Worm (Caenorhabditis elegans) whole organism, young adult: ENCODE measurements around the gene fbxa-96.

ENCODE experiments used
- C06A6.2 ChIP-seq: fragments of 200-800 bp; sonication (Bioruptor generic); conservative IDR thresholded peaks from 2 replicates; pipeline ENCODE4 v1.3.6; 2022; ENCODE audit warnings: missing genetic modification characterization, missing compliant biosample characterization
- F22D6.2 ChIP-seq: sonication (generic microtip); optimal IDR thresholded peaks from 2 replicates; lab custom pipeline; 2016; ENCODE audit warnings: mild to moderate bottlenecking, missing genetic modification characterization, missing compliant biosample characterization
- F49E8.2 ChIP-seq: sonication (generic microtip); optimal IDR thresholded peaks from 3 replicates; lab custom pipeline; 2017; ENCODE audit warnings: missing genetic modification characterization, mild to moderate bottlenecking, missing compliant biosample characterization, antibody characterized with exemption, moderate library complexity; ENCODE audit not compliant: insufficient read depth
- T26A5.8 ChIP-seq: sonication (generic microtip); optimal IDR thresholded peaks from 2 replicates; lab custom pipeline; 2016; ENCODE audit warnings: missing genetic modification characterization, missing compliant biosample characterization
- Y67H2A.10 ChIP-seq: fragments of 200-800 bp; sonication (Bioruptor generic); conservative IDR thresholded peaks from 2 replicates; pipeline ENCODE4 v1.3.6; 2022; ENCODE audit warnings: missing genetic modification reagents, missing genetic modification characterization, missing compliant biosample characterization
- ama-1 ChIP-seq, 3 experiments: fragments of 150-350 bp in 1 of 3; sonication (generic microtip) in 2 of 3; optimal IDR thresholded peaks; 2 replicates each; lab custom pipeline; 2014 to 2018; ENCODE audit warnings: missing biosample characterization in 2 of 3, missing genetic modification characterization in 2 of 3, missing genetic modification reagents in 2 of 3
- attf-3 ChIP-seq: fragments of 200-800 bp; sonication (Bioruptor generic); conservative IDR thresholded peaks from 2 replicates; pipeline ENCODE4 v1.3.6; 2022; ENCODE audit warnings: missing genetic modification reagents, missing genetic modification characterization, missing compliant biosample characterization
- ceh-91 ChIP-seq: fragments of 200-800 bp; sonication (Bioruptor generic); IDR thresholded peaks from 2 replicates; pipeline ENCODE4 v1.3.6; 2022; ENCODE audit warnings: missing genetic modification reagents, missing genetic modification characterization, missing compliant biosample characterization
- lin-26 ChIP-seq: fragments of 200-800 bp; sonication (Bioruptor generic); IDR thresholded peaks from 2 replicates; pipeline ENCODE4 v1.3.6; 2022; ENCODE audit warnings: missing genetic modification reagents, missing genetic modification characterization, missing compliant biosample characterization
- pha-4 ChIP-seq: fragments of 150-350 bp; sonication (generic microtip); optimal IDR thresholded peaks from 2 replicates; lab custom pipeline; 2014; ENCODE audit warnings: missing biosample characterization, missing genetic modification reagents, missing genetic modification characterization
- sdz-38 ChIP-seq: sonication (generic microtip); optimal IDR thresholded peaks from 2 replicates; lab custom pipeline; 2016; ENCODE audit warnings: missing genotype, missing genetic modification characterization, missing compliant biosample characterization
- snpc-4 ChIP-seq, 5 experiments: fragments of 150-350 bp in 1 of 5; sonication (generic microtip) in 4 of 5; optimal IDR thresholded peaks; 2 replicates each; lab custom pipeline; 2014 to 2018; ENCODE audit warnings: missing genetic modification characterization in 5 of 5, missing biosample characterization in 3 of 5, antibody characterized with exemption in 2 of 5, mild to moderate bottlenecking in 2 of 5, missing compliant biosample characterization in 2 of 5, missing genotype in 2 of 5, moderate library complexity in 2 of 5, missing genetic modification reagents in 1 of 5
- ztf-3 ChIP-seq: fragments of 200-800 bp; sonication (Bioruptor generic); optimal IDR thresholded peaks from 2 replicates; lab custom pipeline; 2018; ENCODE audit warnings: mild to moderate bottlenecking, missing genetic modification characterization, missing compliant biosample characterization

ce11 chrX:15104963-15105493 lies 44.8 kb upstream of the fbxa-96 start:
- TF ChIP-seq C06A6.2 (GFP tag; lab: Robert Waterston, UW) (no peak), F22D6.2 (tag; lab: Kevin White, UChicago) (no peak), pha-4 (no peak), attf-3 (no peak), snpc-4 (GFP tag; optimal IDR thresholded peaks at IDR 0.05; lab: Kevin White, UChicago) (no peak), snpc-4 (tag; optimal IDR thresholded peaks at IDR 0.05; lab: Kevin White, UChicago) (no peak), ama-1 (optimal IDR thresholded peaks at IDR 0.05; lab: Kevin White, UChicago) (no peak), ama-1 (GFP tag; optimal IDR thresholded peaks at IDR 0.05; lab: Kevin White, UChicago) (no peak), Y67H2A.10 (GFP tag; lab: Robert Waterston, UW) (no peak), ztf-3 (no peak), lin-26 (no peak), ceh-91 (GFP tag; lab: Robert Waterston, UW) (no peak), sdz-38 (tag; lab: Kevin White, UChicago) (no peak), F49E8.2 (no peak), T26A5.8 (no peak)
